Fruit fly (Drosophila melanogaster): ENCODE data around the gene CG2211.

The CG2211 gene

DNA sequence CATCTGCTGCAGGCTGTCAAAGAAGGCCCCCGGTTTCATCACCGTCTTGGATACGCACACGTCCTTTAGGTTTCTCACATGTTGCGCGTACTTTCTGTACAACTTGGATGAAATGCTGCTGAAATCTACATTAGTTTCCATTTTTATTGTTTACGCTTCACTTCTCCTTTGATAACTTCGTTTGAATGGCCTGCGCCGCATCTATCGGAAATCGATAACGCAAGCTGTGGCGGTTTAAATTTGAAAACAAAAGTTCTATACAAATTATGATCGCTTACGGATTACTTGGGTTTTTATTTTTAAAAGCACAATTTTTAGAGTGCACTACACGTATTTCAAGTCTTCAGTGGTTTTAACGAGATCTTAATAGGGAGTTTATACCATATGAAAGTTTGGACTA is 2.2 kb downstream of the CG2211 start, which contains the start of gene msd5 (continued):
- peak; percentile 62; the same call in 2 of the 4 replicates for TF ChIP-seq Dll (GFP tag; IDR thresholded peaks at IDR 0.05; ENCODE audit: partially characterized antibody)
- peak; percentile 77 for TF ChIP-seq HLH4C (GFP tag; IDR thresholded peaks at IDR 0.05; ENCODE audit: partially characterized antibody)
- TF ChIP-seq Drgx (GFP tag; IDR thresholded peaks at IDR 0.05), result no peak
- TF ChIP-seq CG6272 (GFP tag; IDR thresholded peaks at IDR 0.05), result no peak
- peak; percentile 30; the same call in 1 of the 2 replicates for TF ChIP-seq bbx (GFP tag; IDR thresholded peaks at IDR 0.05; ENCODE audit: partially characterized antibody)
- peak; percentile 54; the same call in 1 of the 2 replicates for TF ChIP-seq ato (GFP tag; IDR thresholded peaks at IDR 0.05; ENCODE audit: partially characterized antibody)
- TF ChIP-seq pzg (GFP tag; optimal IDR thresholded peaks at IDR 0.05), result peak; percentile 28
- TF ChIP-seq CG15479 (GFP tag; optimal IDR thresholded peaks at IDR 0.05), result no peak
- peak; percentile 28 for TF ChIP-seq CG2116 (GFP tag; optimal IDR thresholded peaks at IDR 0.05)

DNA sequence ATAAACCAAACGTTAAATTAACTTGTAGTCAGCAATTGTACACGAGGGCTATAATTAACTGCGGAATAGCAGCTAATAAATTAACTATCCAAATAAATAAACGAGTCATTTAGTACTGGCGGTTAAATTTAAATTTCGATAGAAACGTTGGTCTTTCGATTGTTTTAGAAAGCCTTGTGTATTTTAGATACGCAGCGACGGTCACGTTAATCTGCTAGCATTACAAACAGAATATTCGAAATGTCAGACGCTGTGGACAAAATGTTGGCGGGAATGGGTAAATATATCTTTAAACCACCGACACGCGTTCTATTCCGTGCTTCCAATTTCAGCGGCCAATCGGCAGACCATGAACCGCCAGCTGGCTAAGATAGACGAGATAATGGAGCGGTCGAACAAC is 3.6 kb downstream of the CG2211 start, which contains the start of gene msd1:
msd1 (plus strand) TSS at position 203 of the 400 bp plus-strand sequence.
- TF ChIP-seq trem (tag; optimal IDR thresholded peaks at IDR 0.05) (peak; percentile 3), E2f2 (GFP tag; IDR thresholded peaks at IDR 0.05) (peak; percentile 97), CG33557 (GFP tag; optimal IDR thresholded peaks at IDR 0.05) (no peak), amos (GFP tag; IDR thresholded peaks at IDR 0.05; ENCODE audit: partially characterized antibody) (peak; percentile 35; the same call in 1 of the 2 replicates), luna (GFP tag; optimal IDR thresholded peaks at IDR 0.05) (no peak), HmgZ (tag; optimal IDR thresholded peaks at IDR 0.05) (peak; percentile 4), Fer1 (GFP tag; optimal IDR thresholded peaks at IDR 0.05) (peak; percentile 7), ase (GFP tag; IDR thresholded peaks at IDR 0.05) (no peak), Sry-δ (GFP tag; optimal IDR thresholded peaks at IDR 0.05) (peak; percentile 35), grau (tag; optimal IDR thresholded peaks at IDR 0.05) (no peak), CG9797 (GFP tag; optimal IDR thresholded peaks at IDR 0.05) (peak; percentile 63), Bgb (GFP tag; IDR thresholded peaks at IDR 0.05; ENCODE audit: partially characterized antibody) (peak; percentile 40; the same call in 1 of the 2 replicates), sens (GFP tag) (peak; percentile 48), E2f1 (GFP tag; IDR thresholded peaks at IDR 0.05) (no peak), CG17912 (GFP tag; optimal IDR thresholded peaks at IDR 0.05) (peak; percentile 17), BEAF-32 (GFP tag; optimal IDR thresholded peaks at IDR 0.05) (peak; percentile 32), Opbp (GFP tag; IDR thresholded peaks at IDR 0.05; ENCODE audit: partially characterized antibody) (peak; percentile 38; the same call in 2 of the 3 replicates), Dll (GFP tag; IDR thresholded peaks at IDR 0.05; ENCODE audit: partially characterized antibody) (peak; percentile 58; the same call in 2 of the 4 replicates), CG9215 (GFP tag; IDR thresholded peaks at IDR 0.05) (no peak), Dref (GFP tag; IDR thresholded peaks at IDR 0.05) (peak; percentile 78), tup (GFP tag; optimal IDR thresholded peaks at IDR 0.05) (no peak), CG13894 (tag; optimal IDR thresholded peaks at IDR 0.05) (no peak), bbx (GFP tag; IDR thresholded peaks at IDR 0.05; ENCODE audit: partially characterized antibody) (peak; percentile 61), gfzf (GFP tag; optimal IDR thresholded peaks at IDR 0.05) (peak; percentile 76), twi (tag; optimal IDR thresholded peaks at IDR 0.05) (no peak), hth (optimal IDR thresholded peaks at IDR 0.05) (no peak), CG15514 (GFP tag; optimal IDR thresholded peaks at IDR 0.05) (peak; percentile 33), fd3F (GFP tag; optimal IDR thresholded peaks at IDR 0.05) (no peak), Dp (GFP tag; optimal IDR thresholded peaks at IDR 0.05) (peak; percentile 97), pzg (GFP tag; optimal IDR thresholded peaks at IDR 0.05) (peak; percentile 76), Myb (GFP tag; optimal IDR thresholded peaks at IDR 0.05) (peak; percentile 61), CG1603 (tag; optimal IDR thresholded peaks at IDR 0.05) (peak; percentile 54), fd96Cb (tag; optimal IDR thresholded peaks at IDR 0.05) (no peak), CG8089 (GFP tag; optimal IDR thresholded peaks at IDR 0.05) (no peak), Ada2b (GFP tag; IDR thresholded peaks at IDR 0.05) (no peak), ato (GFP tag; IDR thresholded peaks at IDR 0.05; ENCODE audit: partially characterized antibody) (0 out of 2 replicates have a peak, but pooled peaks have one; percentile 41), CG34224 (GFP tag; IDR thresholded peaks at IDR 0.05; ENCODE audit: partially characterized antibody) (0 out of 3 replicates have a peak, but pooled peaks have one; percentile 19), stwl (tag; optimal IDR thresholded peaks at IDR 0.05) (peak; percentile 5), CG13287 (GFP tag; IDR thresholded peaks at IDR 0.05; ENCODE audit: partially characterized antibody) (peak; percentile 59; the same call in 1 of the 2 replicates), CG2116 (GFP tag; optimal IDR thresholded peaks at IDR 0.05) (peak; percentile 56), her (GFP tag; optimal IDR thresholded peaks at IDR 0.05) (no peak), CG2678 (tag; optimal IDR thresholded peaks at IDR 0.05) (no peak)

Measured in whole organism, embryonic.